Worm (Caenorhabditis elegans): ENCODE data around the gene srh-16.

Gene srh-16

DNA sequence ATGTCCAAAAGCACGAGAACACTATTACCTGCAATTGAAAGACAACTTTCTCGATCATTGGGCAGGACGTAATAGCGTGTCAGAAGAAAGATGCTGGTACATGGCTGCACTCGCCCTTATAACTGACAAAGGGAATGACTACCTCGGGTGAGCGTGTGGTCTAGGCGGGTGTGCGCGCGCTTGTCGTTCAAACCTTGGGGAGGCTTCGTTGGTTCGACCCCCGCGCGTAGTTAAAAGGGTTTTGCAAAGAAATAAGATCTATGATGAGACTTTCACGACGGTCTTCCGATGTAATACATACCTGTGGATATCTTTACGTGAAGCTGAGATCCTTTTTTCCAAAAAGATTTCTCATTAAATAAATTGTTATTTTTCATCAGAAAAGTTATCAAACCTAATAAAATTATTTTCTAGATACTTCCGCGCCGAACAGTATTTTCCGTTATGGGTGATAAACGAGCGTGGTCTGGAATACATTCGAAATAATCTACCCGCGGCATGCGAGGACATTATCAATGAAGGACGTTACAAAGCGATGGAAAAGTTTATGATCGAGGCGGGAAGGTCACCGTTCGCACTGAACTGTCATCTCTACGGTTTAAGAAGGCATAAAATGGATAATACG is 11.9 kb downstream of the srh-16 start (continued):
- TF ChIP-seq elt-3 (tag; optimal IDR thresholded peaks at IDR 0.05) (no peak), skn-1 (tag; optimal IDR thresholded peaks at IDR 0.05) (no peak), dmd-4 (tag; optimal IDR thresholded peaks at IDR 0.05) (no peak), ztf-11 (tag; optimal IDR thresholded peaks at IDR 0.05) (no peak), ztf-1 (GFP tag; conservative IDR thresholded peaks at IDR 0.05) (0 out of 2 replicates have a peak, but pooled peaks have one; percentile 87), nhr-21 (tag; optimal IDR thresholded peaks at IDR 0.05) (peak; percentile 76), blmp-1 (tag; optimal IDR thresholded peaks at IDR 0.05; ENCODE audit: insufficient read depth) (peak; percentile 41), zag-1 (tag; optimal IDR thresholded peaks at IDR 0.05) (peak; percentile 77), crh-2 (tag; optimal IDR thresholded peaks at IDR 0.05) (peak; percentile 70), snpc-4 (tag; optimal IDR thresholded peaks at IDR 0.05) (peak; percentile 59), F13H6.1 (tag; optimal IDR thresholded peaks at IDR 0.05) (peak; percentile 92), sma-9 (GFP tag; optimal IDR thresholded peaks at IDR 0.05) (peak; percentile 95), sma-9 (tag; optimal IDR thresholded peaks at IDR 0.05) (no peak), ZK546.5 (tag; optimal IDR thresholded peaks at IDR 0.05) (no peak), ceh-16 (tag; optimal IDR thresholded peaks at IDR 0.05) (peak; percentile 85), mbf-1 (tag; optimal IDR thresholded peaks at IDR 0.05) (peak; percentile 51)

DNA sequence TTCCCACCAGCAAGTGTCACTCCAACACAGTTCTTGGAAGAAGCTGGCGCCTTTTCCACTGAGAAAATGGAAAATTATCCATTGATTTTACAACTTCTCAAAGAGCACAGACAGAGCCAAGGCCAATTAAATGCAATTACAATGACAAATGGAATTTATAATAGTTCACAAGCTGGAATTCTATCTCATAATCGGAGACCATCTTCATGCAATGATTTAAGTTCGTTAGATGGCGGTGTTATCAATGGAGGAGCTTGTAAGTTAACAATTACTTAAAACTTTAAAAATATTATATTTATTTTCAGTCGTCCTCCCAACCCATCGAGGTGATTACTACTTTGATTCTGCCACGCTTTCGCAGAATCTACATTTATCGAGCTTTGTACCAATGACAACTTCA is 14.0 kb downstream of the srh-16 start:
- no peak for TF ChIP-seq sem-4 (tag; optimal IDR thresholded peaks at IDR 0.05)

DNA sequence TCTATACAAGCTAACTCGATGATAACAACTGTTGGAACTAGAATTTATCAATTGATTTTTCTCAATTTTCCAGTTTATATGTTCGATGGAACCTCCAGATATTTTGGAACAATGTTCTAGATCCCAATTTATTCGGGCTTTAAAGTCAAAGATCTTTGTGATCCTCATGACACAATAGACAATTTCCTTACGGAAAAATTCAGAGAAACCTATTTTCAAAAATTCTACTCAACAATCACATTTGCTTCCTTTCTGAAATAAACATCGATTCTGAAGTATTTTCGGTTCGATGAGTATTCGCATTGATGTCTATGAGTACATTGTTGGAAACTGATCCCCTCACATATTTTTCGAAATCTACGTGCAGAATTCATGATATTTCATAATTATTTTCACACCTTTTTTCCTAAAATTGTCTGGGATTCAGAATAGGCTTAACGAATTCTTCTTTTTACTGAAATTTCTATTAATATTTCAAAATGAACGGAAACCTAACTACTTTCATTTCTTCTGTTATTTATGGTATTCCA is 15.4 kb downstream of the srh-16 start, which contains the start of gene srg-45:
Gene srg-45, plus strand, starts transcription at position 480 of the 530 bp plus-strand sequence.
- peak; percentile 20 for TF ChIP-seq ama-1 (optimal IDR thresholded peaks at IDR 0.05)
- no peak for TF ChIP-seq nhr-11 (tag; optimal IDR thresholded peaks at IDR 0.05)
- TF ChIP-seq nhr-25 (tag; optimal IDR thresholded peaks at IDR 0.05) = peak; percentile 9

DNA sequence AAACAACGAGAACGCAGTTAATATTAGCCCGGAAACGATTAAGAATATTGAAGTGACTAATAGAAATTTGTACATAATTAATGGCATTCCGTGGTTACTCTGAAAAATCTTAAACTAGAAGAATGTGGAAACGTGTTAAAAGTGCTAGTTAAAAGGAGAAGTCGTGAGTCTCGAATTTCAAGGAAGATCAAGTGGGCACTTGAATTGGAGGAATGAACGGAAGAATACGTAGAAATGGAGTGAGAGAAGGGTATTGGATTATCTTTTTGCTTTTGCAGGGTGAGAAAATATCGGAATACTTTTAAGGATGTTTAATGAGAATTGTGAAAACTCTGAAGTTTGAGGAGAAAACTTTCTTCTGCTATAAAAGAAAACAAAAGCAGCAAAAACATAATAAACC is 18.6 kb downstream of the srh-16 start, which contains the start of gene hpo-30:
Gene hpo-30, minus strand, starts transcription at position 101 of the 400 bp plus-strand sequence.
- no peak for TF ChIP-seq fos-1 (tag; optimal IDR thresholded peaks at IDR 0.05)
- TF ChIP-seq sma-3 (GFP tag; optimal IDR thresholded peaks at IDR 0.05) = no peak
- no peak for TF ChIP-seq Y55F3AM.14 (GFP tag; optimal IDR thresholded peaks at IDR 0.05)
- no peak for TF ChIP-seq ztf-1 (GFP tag; conservative IDR thresholded peaks at IDR 0.05)
- no peak for TF ChIP-seq ceh-16 (tag; optimal IDR thresholded peaks at IDR 0.05)
- TF ChIP-seq ztf-11 (tag; optimal IDR thresholded peaks at IDR 0.05) = no peak
- no peak for TF ChIP-seq lin-39 (tag; optimal IDR thresholded peaks at IDR 0.05)
- TF ChIP-seq elt-3 (tag; optimal IDR thresholded peaks at IDR 0.05) = no peak
- no peak for TF ChIP-seq unc-39 (tag; optimal IDR thresholded peaks at IDR 0.05)
- TF ChIP-seq F13H6.1 (tag; optimal IDR thresholded peaks at IDR 0.05) = no peak
- no peak for TF ChIP-seq C34F6.9 (tag; optimal IDR thresholded peaks at IDR 0.05)

DNA sequence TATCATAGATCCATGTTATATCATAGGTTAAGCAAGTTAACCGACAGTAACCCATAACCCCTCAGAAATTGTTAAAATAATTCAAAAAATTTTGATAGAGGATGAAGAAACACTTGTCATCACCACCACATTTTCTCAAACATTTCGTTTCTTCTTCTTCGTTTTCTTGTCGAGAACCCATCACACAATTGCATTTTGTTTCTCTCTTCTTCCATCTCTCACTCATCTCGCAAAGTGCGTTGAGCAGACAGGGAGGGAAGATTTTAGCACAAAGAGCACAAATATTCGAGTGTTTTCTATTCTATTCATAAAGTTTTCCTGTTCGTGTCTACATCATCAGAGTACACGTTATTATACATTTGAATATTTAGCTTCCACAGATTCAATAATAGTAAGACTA is 22.8 kb downstream of the srh-16 start:
- peak in 1 of 2 experiments; percentile 38 for TF ChIP-seq lsy-2 (tag; optimal IDR thresholded peaks at IDR 0.05)
- peak; percentile 18 for TF ChIP-seq nhr-129 (tag; optimal IDR thresholded peaks at IDR 0.05)
- TF ChIP-seq ztf-1 (GFP tag; conservative IDR thresholded peaks at IDR 0.05) = no peak
- peak; percentile 33 for TF ChIP-seq zag-1 (tag; optimal IDR thresholded peaks at IDR 0.05)
- no peak for TF ChIP-seq ceh-16 (tag; optimal IDR thresholded peaks at IDR 0.05)
- TF ChIP-seq unc-55 (GFP tag; optimal IDR thresholded peaks at IDR 0.05) = peak; percentile 54
- TF ChIP-seq C34F6.9 (tag; optimal IDR thresholded peaks at IDR 0.05) = peak; percentile 41

DNA sequence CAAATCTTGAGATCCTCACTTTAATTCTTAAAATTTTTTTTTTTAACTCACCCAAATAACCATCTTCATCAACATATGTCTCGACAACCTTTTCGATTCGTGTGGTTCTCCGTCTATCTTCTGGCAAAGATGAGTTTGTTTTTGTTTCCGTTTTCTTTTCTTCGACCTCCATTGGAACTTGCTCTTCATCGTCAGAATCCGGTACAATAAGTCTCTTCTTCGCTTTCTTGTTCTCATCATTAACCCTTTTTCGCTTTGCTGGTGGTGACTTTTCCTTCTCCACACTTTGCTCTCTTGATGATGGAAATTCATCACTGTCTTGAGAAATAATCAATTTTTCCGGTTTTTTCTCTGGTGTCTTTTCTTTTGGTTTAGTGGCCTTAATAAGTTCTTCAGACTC is 24.4 kb downstream of the srh-16 start:
- no peak for TF ChIP-seq R02D3.7 (tag; optimal IDR thresholded peaks at IDR 0.05)
- no peak for TF ChIP-seq lin-11 (tag; optimal IDR thresholded peaks at IDR 0.05)
- no peak for TF ChIP-seq peb-1 (tag; optimal IDR thresholded peaks at IDR 0.05)
- TF ChIP-seq lsy-2 (tag; optimal IDR thresholded peaks at IDR 0.05) = no peak
- TF ChIP-seq mdl-1 (tag; optimal IDR thresholded peaks at IDR 0.05) = no peak

Data from whole organism, L2 larva.